Worm (Caenorhabditis elegans) whole organism, young adult: ENCODE measurements around the gene F36H1.12.

Experiments
- B0019.2 ChIP-seq: fragments of 200-800 bp; sonication (Bioruptor generic); conservative IDR thresholded peaks from 2 replicates; pipeline ENCODE4 v1.3.6; 2022; ENCODE audit warnings: missing genetic modification reagents, missing genetic modification characterization, missing compliant biosample characterization
- B0261.1 ChIP-seq: sonication (generic microtip); optimal IDR thresholded peaks from 2 replicates; lab custom pipeline; 2016; ENCODE audit warnings: mild to moderate bottlenecking, missing genetic modification characterization, moderate library complexity, missing compliant biosample characterization
- B0336.3 ChIP-seq: fragments of 200-800 bp; sonication (Bioruptor generic); IDR thresholded peaks from 2 replicates; pipeline ENCODE4 v1.3.6; 2022; ENCODE audit warnings: missing genetic modification characterization, missing compliant biosample characterization
- C17E4.6 ChIP-seq: fragments of 200-800 bp; sonication (Bioruptor generic); IDR thresholded peaks from 2 replicates; pipeline ENCODE4 v1.3.6; 2022; ENCODE audit warnings: missing genetic modification reagents, missing genetic modification characterization, missing compliant biosample characterization
- F10E7.11 ChIP-seq: sonication (generic microtip); optimal IDR thresholded peaks from 2 replicates; lab custom pipeline; 2017; ENCODE audit warnings: mild to moderate bottlenecking, missing genetic modification characterization, moderate library complexity, missing compliant biosample characterization
- F37B4.10 ChIP-seq: fragments of 200-800 bp; sonication (Bioruptor generic); IDR thresholded peaks from 2 replicates; pipeline ENCODE4 v1.3.6; 2022; ENCODE audit warnings: missing genetic modification characterization, missing compliant biosample characterization
- F39B2.1 ChIP-seq: fragments of 200-800 bp; sonication (Bioruptor generic); IDR thresholded peaks from 2 replicates; pipeline ENCODE4 v1.3.6; 2022; ENCODE audit warnings: missing genetic modification reagents, missing genetic modification characterization, missing compliant biosample characterization
- F49E8.2 ChIP-seq: sonication (generic microtip); optimal IDR thresholded peaks from 3 replicates; lab custom pipeline; 2017; ENCODE audit warnings: missing genetic modification characterization, mild to moderate bottlenecking, missing compliant biosample characterization, antibody characterized with exemption, moderate library complexity; ENCODE audit not compliant: insufficient read depth
- F52B5.7 ChIP-seq: sonication (generic microtip); optimal IDR thresholded peaks from 2 replicates; lab custom pipeline; 2016; ENCODE audit warnings: mild to moderate bottlenecking, missing genetic modification characterization, missing compliant biosample characterization
- F55B11.4 ChIP-seq: sonication (generic microtip); optimal IDR thresholded peaks from 2 replicates; lab custom pipeline; 2016; ENCODE audit warnings: missing compliant biosample characterization, missing genetic modification characterization, borderline replicate concordance; ENCODE audit not compliant: insufficient read depth
- F57C9.4 ChIP-seq: sonication (generic microtip); optimal IDR thresholded peaks from 2 replicates; lab custom pipeline; 2017; ENCODE audit warnings: mild to moderate bottlenecking, missing genetic modification characterization, missing compliant biosample characterization
- K11D2.4 ChIP-seq: fragments of 200-800 bp; sonication (Bioruptor generic); IDR thresholded peaks from 2 replicates; pipeline ENCODE4 v1.3.6; 2022; ENCODE audit warnings: missing genetic modification reagents, missing genetic modification characterization, missing compliant biosample characterization
- T07F8.4 ChIP-seq: sonication (generic microtip); optimal IDR thresholded peaks from 2 replicates; lab custom pipeline; 2016; ENCODE audit warnings: mild to moderate bottlenecking, missing genetic modification characterization, moderate library complexity, missing compliant biosample characterization
- Y53G8AR.9 ChIP-seq: fragments of 200-800 bp; sonication (Bioruptor generic); conservative IDR thresholded peaks from 2 replicates; pipeline ENCODE4 v1.3.6; 2022; ENCODE audit warnings: missing genetic modification reagents, missing genetic modification characterization, missing compliant biosample characterization
- aptf-3 ChIP-seq: fragments of 200-800 bp; sonication (Bioruptor generic); IDR thresholded peaks from 2 replicates; pipeline ENCODE4 v1.3.6; 2022; ENCODE audit warnings: missing genetic modification characterization, missing compliant biosample characterization
- atf-7 ChIP-seq: sonication (generic microtip); optimal IDR thresholded peaks from 2 replicates; lab custom pipeline; 2017; ENCODE audit warnings: mild to moderate bottlenecking, missing genetic modification characterization, missing compliant biosample characterization
- attf-6 ChIP-seq: fragments of 200-800 bp; sonication (Bioruptor generic); IDR thresholded peaks from 2 replicates; pipeline ENCODE4 v1.3.6; 2022; ENCODE audit warnings: missing genetic modification reagents, missing genetic modification characterization, missing compliant biosample characterization
- bed-1 ChIP-seq: fragments of 200-800 bp; sonication (Bioruptor generic); IDR thresholded peaks from 2 replicates; pipeline ENCODE4 v1.3.6; 2022; ENCODE audit warnings: missing genetic modification reagents, missing genetic modification characterization, missing compliant biosample characterization
- cebp-2 ChIP-seq: fragments of 200-800 bp; sonication (Bioruptor generic); IDR thresholded peaks from 2 replicates; pipeline ENCODE4 v1.3.6; 2022; ENCODE audit warnings: missing genetic modification characterization, missing compliant biosample characterization
- ceh-40 ChIP-seq: fragments of 200-800 bp; sonication (Bioruptor generic); IDR thresholded peaks from 2 replicates; pipeline ENCODE4 v1.3.6; 2022; ENCODE audit warnings: missing genetic modification characterization, missing compliant biosample characterization
- die-1 ChIP-seq: sonication (generic microtip); optimal IDR thresholded peaks from 2 replicates; lab custom pipeline; 2016; ENCODE audit warnings: missing genotype, mild to moderate bottlenecking, missing genetic modification characterization, missing compliant biosample characterization
- egl-44 ChIP-seq: fragments of 200-800 bp; sonication (Bioruptor generic); IDR thresholded peaks from 2 replicates; pipeline ENCODE4 v1.3.6; 2022; ENCODE audit warnings: missing genetic modification reagents, missing genetic modification characterization, missing compliant biosample characterization
- fkh-3 ChIP-seq: sonication (generic microtip); optimal IDR thresholded peaks from 2 replicates; lab custom pipeline; 2016; ENCODE audit warnings: mild to moderate bottlenecking, missing genetic modification characterization, missing compliant biosample characterization
- gei-17 ChIP-seq: fragments of 200-800 bp; sonication (Bioruptor generic); optimal IDR thresholded peaks from 2 replicates; lab custom pipeline; 2018; ENCODE audit warnings: mild to moderate bottlenecking, missing genetic modification characterization, missing compliant biosample characterization
- lag-1 ChIP-seq: fragments of 200-800 bp; sonication (Bioruptor generic); IDR thresholded peaks from 2 replicates; pipeline ENCODE4 v1.3.6; 2022; ENCODE audit warnings: missing genetic modification reagents, missing genetic modification characterization, missing compliant biosample characterization
- let-607 ChIP-seq, 2 experiments: fragments of 200-800 bp in 1 of 2; sonication (Bioruptor generic) in 1 of 2; sonication (generic microtip) in 1 of 2; optimal IDR thresholded peaks; 2 replicates each; lab custom pipeline; 2016 to 2018; ENCODE audit warnings: mild to moderate bottlenecking in 2 of 2, missing compliant biosample characterization in 2 of 2, missing genetic modification characterization in 2 of 2, moderate library complexity in 2 of 2, missing genotype in 1 of 2
- lin-26 ChIP-seq: fragments of 200-800 bp; sonication (Bioruptor generic); IDR thresholded peaks from 2 replicates; pipeline ENCODE4 v1.3.6; 2022; ENCODE audit warnings: missing genetic modification reagents, missing genetic modification characterization, missing compliant biosample characterization
- lin-54 ChIP-seq: fragments of 200-800 bp; sonication (Bioruptor generic); optimal IDR thresholded peaks from 2 replicates; lab custom pipeline; 2018; ENCODE audit warnings: mild to moderate bottlenecking, missing genetic modification characterization, missing compliant biosample characterization
- lsy-27 ChIP-seq: sonication (generic microtip); optimal IDR thresholded peaks from 2 replicates; lab custom pipeline; 2017; ENCODE audit warnings: missing genetic modification characterization, mild to moderate bottlenecking, missing compliant biosample characterization, antibody characterized with exemption, missing genotype, borderline replicate concordance; ENCODE audit not compliant: insufficient read depth
- madf-3 ChIP-seq: fragments of 200-800 bp; sonication (Bioruptor generic); IDR thresholded peaks from 2 replicates; pipeline ENCODE4 v1.3.6; 2022; ENCODE audit warnings: missing genetic modification reagents, missing genetic modification characterization, missing compliant biosample characterization
- nfya-1 ChIP-seq: sonication (generic microtip); optimal IDR thresholded peaks from 2 replicates; lab custom pipeline; 2017; ENCODE audit warnings: antibody characterized with exemption, missing compliant biosample characterization, missing genetic modification characterization, borderline replicate concordance; ENCODE audit not compliant: insufficient read depth
- nhr-179 ChIP-seq: sonication (generic microtip); optimal IDR thresholded peaks from 2 replicates; lab custom pipeline; 2016; ENCODE audit warnings: mild to moderate bottlenecking, missing genetic modification characterization, missing compliant biosample characterization
- pha-4 ChIP-seq: fragments of 150-350 bp; sonication (generic microtip); optimal IDR thresholded peaks from 2 replicates; lab custom pipeline; 2014; ENCODE audit warnings: missing biosample characterization, missing genetic modification reagents, missing genetic modification characterization
- rcor-1 ChIP-seq: fragments of 200-800 bp; sonication (Bioruptor generic); IDR thresholded peaks from 2 replicates; pipeline ENCODE4 v1.3.6; 2022; ENCODE audit warnings: missing genetic modification reagents, missing genetic modification characterization, missing compliant biosample characterization
- rec-8 ChIP-seq, 2 experiments: sonication (generic microtip); optimal IDR thresholded peaks; 2 replicates each; lab custom pipeline; 2016; ENCODE audit warnings: mild to moderate bottlenecking in 2 of 2, missing genetic modification characterization in 2 of 2, missing genetic modification reagents in 2 of 2, missing genotype in 2 of 2, missing biosample characterization in 1 of 2, missing compliant biosample characterization in 1 of 2, moderate library complexity in 1 of 2
- sea-2 ChIP-seq: fragments of 200-800 bp; sonication (Bioruptor generic); IDR thresholded peaks from 2 replicates; pipeline ENCODE4 v1.3.6; 2022; ENCODE audit warnings: missing genetic modification characterization, missing compliant biosample characterization
- snpc-1.3 ChIP-seq: sonication (generic microtip); optimal IDR thresholded peaks from 2 replicates; lab custom pipeline; 2017; ENCODE audit warnings: missing genetic modification characterization, mild to moderate bottlenecking, missing compliant biosample characterization, antibody characterized with exemption, moderate library complexity, missing genotype, missing genetic modification reagents; ENCODE audit not compliant: insufficient read depth
- snpc-3.4 ChIP-seq: sonication (generic microtip); optimal IDR thresholded peaks from 2 replicates; lab custom pipeline; 2017; ENCODE audit warnings: missing genetic modification characterization, mild to moderate bottlenecking, missing compliant biosample characterization, antibody characterized with exemption, moderate library complexity, missing genotype, missing genetic modification reagents
- unc-62 ChIP-seq: fragments of 150-350 bp; optimal IDR thresholded peaks from 2 replicates; lab custom pipeline; 2014; ENCODE audit warnings: missing biosample characterization, missing genetic modification reagents, missing genetic modification characterization
- xnd-1 ChIP-seq: sonication (generic microtip); optimal IDR thresholded peaks from 2 replicates; lab custom pipeline; 2016; ENCODE audit warnings: missing genotype, missing genetic modification reagents, missing genetic modification characterization, missing compliant biosample characterization
- ztf-26 ChIP-seq: sonication (generic microtip); optimal IDR thresholded peaks from 2 replicates; lab custom pipeline; 2017; ENCODE audit warnings: missing genetic modification characterization, missing compliant biosample characterization
- ztf-28 ChIP-seq: fragments of 200-800 bp; sonication (Bioruptor generic); IDR thresholded peaks from 2 replicates; pipeline ENCODE4 v1.3.6; 2022; ENCODE audit warnings: missing genetic modification reagents, missing genetic modification characterization, missing compliant biosample characterization
- ztf-6 ChIP-seq: fragments of 200-800 bp; sonication (Bioruptor generic); IDR thresholded peaks from 2 replicates; pipeline ENCODE4 v1.3.6; 2022; ENCODE audit warnings: missing genetic modification reagents, missing genetic modification characterization, missing compliant biosample characterization

The F36H1.12 gene

DNA sequence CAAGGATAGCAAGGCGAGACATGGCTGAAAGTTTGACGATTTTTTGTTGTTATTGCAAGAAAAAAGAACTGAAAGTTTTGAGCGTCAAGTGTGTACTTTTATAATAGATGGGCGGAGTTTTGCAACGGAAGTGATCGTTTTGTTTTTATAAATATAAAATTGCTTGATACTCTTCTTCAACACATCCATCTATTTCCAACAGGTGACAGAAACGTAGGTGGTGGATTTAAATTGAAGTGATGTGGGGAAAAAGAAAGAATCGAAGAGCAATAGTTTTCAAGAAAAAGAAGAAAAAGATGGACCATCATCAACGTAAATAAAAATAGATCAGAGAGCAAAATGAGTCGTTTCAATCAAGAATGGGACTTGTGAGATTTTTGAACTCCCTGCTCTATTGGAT lies 13.5 kb upstream of the F36H1.12 start, which contains the start of gene ttr-17:
TSS of gene ttr-17 (minus strand) at position 24 of the 400 bp plus-strand sequence.
- TF ChIP-seq ztf-26 (tag; lab: Kevin White, UChicago) (no peak), lin-54 (GFP tag; lab: Kevin White, UChicago) (no peak), lsy-27 (tag; lab: Kevin White, UChicago) (no peak), F55B11.4 (no peak), snpc-1.3 (no peak), ceh-40 (GFP tag; lab: Robert Waterston, UW) (no peak), aptf-3 (GFP tag; lab: Robert Waterston, UW) (no peak), F57C9.4 (tag; lab: Kevin White, UChicago) (no peak), die-1 (tag; lab: Kevin White, UChicago) (no peak), atf-7 (no peak), xnd-1 (tag; lab: Kevin White, UChicago) (no peak), unc-62 (GFP tag; lab: Kevin White, UChicago) (no peak), ztf-6 (GFP tag; lab: Robert Waterston, UW) (no peak), F49E8.2 (no peak), B0261.1 (tag; lab: Kevin White, UChicago) (no peak), F52B5.7 (tag; lab: Kevin White, UChicago) (no peak)

DNA sequence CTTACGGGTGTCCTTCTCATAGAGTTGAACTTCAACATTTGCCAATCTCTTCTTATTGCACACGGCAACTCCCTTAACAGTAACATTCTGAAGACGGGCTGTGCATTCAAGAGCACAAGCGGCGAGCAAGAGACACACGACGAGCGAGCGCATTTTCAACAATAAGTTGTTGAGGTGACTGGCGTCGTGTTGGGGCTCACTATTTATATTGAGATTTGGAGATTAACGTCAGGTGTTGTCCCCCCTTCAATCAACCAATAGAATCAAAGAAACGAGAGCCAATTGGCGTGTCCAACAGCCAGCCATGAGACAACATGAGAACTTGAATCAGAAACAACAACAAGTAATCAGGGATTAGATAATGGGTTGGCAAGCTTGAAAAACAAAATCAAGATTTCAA lies 10.5 kb upstream of the F36H1.12 start, which contains the start of gene ttr-16:
TSS of gene ttr-16 (minus strand) at position 176 of the 400 bp plus-strand sequence.
- TF ChIP-seq sea-2, result no peak
- TF ChIP-seq nfya-1 (tag; lab: Kevin White, UChicago), result no peak
- TF ChIP-seq F49E8.2, result no peak
- TF ChIP-seq nhr-179 (tag; lab: Kevin White, UChicago), result no peak
- TF ChIP-seq F37B4.10 (GFP tag; lab: Robert Waterston, UW), result no peak
- TF ChIP-seq die-1 (tag; lab: Kevin White, UChicago), result no peak
- no peak for TF ChIP-seq pha-4 (tag; lab: Kevin White, UChicago)
- no peak for TF ChIP-seq egl-44 (GFP tag; lab: Robert Waterston, UW)
- no peak for TF ChIP-seq F52B5.7 (tag; lab: Kevin White, UChicago)
- no peak for TF ChIP-seq T07F8.4
- no peak for TF ChIP-seq lin-26
- TF ChIP-seq fkh-3 (tag; lab: Kevin White, UChicago), result no peak

DNA sequence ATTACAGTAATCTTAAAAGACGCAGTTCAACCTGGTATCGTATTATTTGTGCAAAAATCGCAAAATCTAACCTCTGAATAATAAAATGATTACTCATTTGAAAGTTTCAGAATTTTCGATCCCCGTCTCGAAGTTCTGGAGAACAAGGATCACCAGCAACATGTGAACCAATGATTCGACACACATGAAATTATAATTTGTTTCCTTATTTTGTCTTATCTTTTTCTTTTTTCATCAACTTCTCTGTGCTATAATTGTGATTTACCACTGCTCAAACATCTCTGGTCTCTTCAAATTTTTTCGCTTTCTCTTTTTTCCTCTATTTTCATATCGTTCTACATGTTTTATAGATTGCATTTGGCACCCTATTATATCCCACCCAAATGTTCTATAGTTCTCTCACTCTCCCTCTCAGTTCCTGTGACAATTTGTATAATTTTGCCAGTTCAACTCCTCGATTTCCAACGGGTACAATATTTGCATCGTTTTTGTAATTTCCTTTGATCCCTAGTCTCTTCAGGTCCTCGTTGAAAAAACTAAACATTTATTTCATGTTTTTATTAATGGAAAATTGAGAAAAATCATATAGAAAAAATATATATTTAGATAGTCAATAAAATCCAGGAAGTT lies 9.6 kb upstream of the F36H1.12 start:
- TF ChIP-seq snpc-3.4, result no peak
- 0 out of 2 replicates have a peak, but pooled peaks have one; percentile 3 for TF ChIP-seq madf-3 (GFP tag; lab: Robert Waterston, UW)
- no peak for TF ChIP-seq gei-17 (GFP tag; lab: Kevin White, UChicago)
- no peak for TF ChIP-seq rec-8 (tag; optimal IDR thresholded peaks at IDR 0.05; lab: Kevin White, UChicago)
- TF ChIP-seq bed-1 (GFP tag; lab: Robert Waterston, UW), result no peak
- TF ChIP-seq attf-6 (GFP tag; lab: Robert Waterston, UW), result no peak
- no peak for TF ChIP-seq rcor-1 (GFP tag; lab: Robert Waterston, UW)
- no peak for TF ChIP-seq B0336.3 (GFP tag; lab: Robert Waterston, UW)
- no peak for TF ChIP-seq pha-4 (tag; lab: Kevin White, UChicago)

DNA sequence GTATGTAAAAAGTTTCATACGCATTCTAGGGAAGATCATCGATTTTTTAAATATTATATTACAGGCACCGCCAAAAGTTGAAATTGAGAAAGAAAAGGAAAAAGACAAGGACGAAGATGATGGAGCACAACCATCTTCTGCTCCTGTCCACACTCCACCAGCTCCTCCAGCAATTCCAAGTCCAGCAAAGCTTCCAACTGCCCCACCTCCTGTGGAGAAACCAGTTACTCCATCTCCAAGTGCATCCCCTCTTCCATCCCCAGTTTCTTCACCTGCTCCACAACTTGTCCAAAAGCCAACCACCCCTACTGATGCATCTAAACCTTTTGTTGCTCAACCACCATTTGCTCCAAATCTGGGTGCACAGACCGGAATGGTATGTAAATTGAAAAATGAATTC lies 1.5 kb downstream of the F36H1.12 start:
- TF ChIP-seq ztf-28 (GFP tag; lab: Robert Waterston, UW) (no peak), K11D2.4 (no peak), lag-1 (no peak), cebp-2 (GFP tag; lab: Robert Waterston, UW) (no peak), C17E4.6 (GFP tag; lab: Robert Waterston, UW) (no peak), let-607 (tag; optimal IDR thresholded peaks at IDR 0.05; lab: Kevin White, UChicago) (no peak), Y53G8AR.9 (GFP tag; lab: Robert Waterston, UW) (no peak), madf-3 (GFP tag; lab: Robert Waterston, UW) (no peak), F39B2.1 (GFP tag; lab: Robert Waterston, UW) (no peak), F10E7.11 (tag; lab: Kevin White, UChicago) (no peak), snpc-3.4 (no peak), B0019.2 (GFP tag; lab: Robert Waterston, UW) (no peak)
- TF ChIP-seq, all 124 proteins: peak for 0
